Worm (Caenorhabditis elegans): ENCODE results near the gene C50D2.2.
A peak's percentile ranks its signal among the peaks of the same experiment; 100 is the strongest.

Gene C50D2.2

ce11 chrII:75831-76230 is 33.1 kb upstream of the C50D2.2 start:
- TF ChIP-seq ceh-34 (tag; optimal IDR thresholded peaks at IDR 0.05) (peak; percentile 51), tbx-7 (tag; optimal IDR thresholded peaks at IDR 0.05) (no peak), eyg-1 (tag; optimal IDR thresholded peaks at IDR 0.05) (no peak), ceh-24 (tag; optimal IDR thresholded peaks at IDR 0.05) (no peak), sox-2 (GFP tag; IDR thresholded peaks at IDR 0.05) (no peak), ceh-14 (tag; optimal IDR thresholded peaks at IDR 0.05) (no peak), lin-11 (tag; optimal IDR thresholded peaks at IDR 0.05) (no peak), hlh-30 (tag; optimal IDR thresholded peaks at IDR 0.05; ENCODE audit: insufficient read depth) (no peak)

- no peak for TF ChIP-seq pqm-1 (tag; optimal IDR thresholded peaks at IDR 0.05)
- TF ChIP-seq K02D7.2 (tag; optimal IDR thresholded peaks at IDR 0.05), result no peak
- TF ChIP-seq syd-9 (tag; optimal IDR thresholded peaks at IDR 0.05), result no peak
- no peak for TF ChIP-seq fkh-10 (GFP tag; optimal IDR thresholded peaks at IDR 0.05)
- TF ChIP-seq unc-55 (GFP tag; optimal IDR thresholded peaks at IDR 0.05), result no peak
- no peak for TF ChIP-seq unc-42 (tag; optimal IDR thresholded peaks at IDR 0.05)
- no peak for TF ChIP-seq elt-2 (tag; optimal IDR thresholded peaks at IDR 0.05)
- no peak for TF ChIP-seq ceh-18 (tag; optimal IDR thresholded peaks at IDR 0.05)
- TF ChIP-seq dmd-4 (tag; optimal IDR thresholded peaks at IDR 0.05; ENCODE audit: borderline replicate concordance), result no peak
- TF ChIP-seq lin-11 (tag; optimal IDR thresholded peaks at IDR 0.05), result no peak
- TF ChIP-seq eyg-1 (tag; optimal IDR thresholded peaks at IDR 0.05), result no peak
- TF ChIP-seq ceh-9 (tag; optimal IDR thresholded peaks at IDR 0.05), result no peak
- TF ChIP-seq elt-4 (tag; optimal IDR thresholded peaks at IDR 0.05), result no peak
- no peak for TF ChIP-seq hlh-30 (tag; optimal IDR thresholded peaks at IDR 0.05; ENCODE audit: insufficient read depth)
Observed at ce11 chrII:76662-77061, 32.3 kb upstream of the C50D2.2 start.

- TF ChIP-seq hlh-15 (tag; optimal IDR thresholded peaks at IDR 0.05) (no peak), ceh-14 (tag; optimal IDR thresholded peaks at IDR 0.05) (no peak), eyg-1 (tag; optimal IDR thresholded peaks at IDR 0.05) (no peak), lim-6 (tag; optimal IDR thresholded peaks at IDR 0.05) (no peak), C38D4.7 (GFP tag; optimal IDR thresholded peaks at IDR 0.05) (no peak), ceh-31 (tag; optimal IDR thresholded peaks at IDR 0.05) (no peak), sox-2 (GFP tag; IDR thresholded peaks at IDR 0.05) (no peak), pha-2 (tag; optimal IDR thresholded peaks at IDR 0.05) (no peak), madf-2 (tag; optimal IDR thresholded peaks at IDR 0.05) (no peak), unc-55 (GFP tag; optimal IDR thresholded peaks at IDR 0.05) (no peak), ceh-48 (tag; optimal IDR thresholded peaks at IDR 0.05) (no peak), pqm-1 (tag; optimal IDR thresholded peaks at IDR 0.05) (no peak), hlh-6 (tag; optimal IDR thresholded peaks at IDR 0.05) (no peak), K09A11.1 (tag; optimal IDR thresholded peaks at IDR 0.05; ENCODE audit: insufficient read depth) (no peak), ets-4 (tag; optimal IDR thresholded peaks at IDR 0.05) (no peak), K02D7.2 (tag; optimal IDR thresholded peaks at IDR 0.05) (no peak), ceh-18 (tag; optimal IDR thresholded peaks at IDR 0.05) (no peak)
Observed at ce11 chrII:79166-79565, 29.8 kb upstream of the C50D2.2 start, which contains the start of gene C23H3.9. C23H3.9 (minus strand) TSS chrII:79266.

- no peak for TF ChIP-seq dmd-4 (tag; optimal IDR thresholded peaks at IDR 0.05; ENCODE audit: borderline replicate concordance)
- TF ChIP-seq ceh-2 (tag; optimal IDR thresholded peaks at IDR 0.05), result no peak
- TF ChIP-seq che-1 (tag; optimal IDR thresholded peaks at IDR 0.05), result no peak
- no peak for TF ChIP-seq sox-4 (tag; optimal IDR thresholded peaks at IDR 0.05)
- TF ChIP-seq madf-2 (tag; optimal IDR thresholded peaks at IDR 0.05), result no peak
Observed at ce11 chrII:84134-84533, 24.8 kb upstream of the C50D2.2 start, which contains the start of gene C50D2.6. C50D2.6 (plus strand) TSS chrII:84434.

ce11 chrII:86794-87193 is 22.2 kb upstream of the C50D2.2 start:
- TF ChIP-seq tbx-7 (tag; optimal IDR thresholded peaks at IDR 0.05), result no peak
- TF ChIP-seq pha-4 (tag; optimal IDR thresholded peaks at IDR 0.05), result no peak
- TF ChIP-seq T23F11.4 (GFP tag; optimal IDR thresholded peaks at IDR 0.05), result no peak
- TF ChIP-seq hlh-13 (GFP tag; optimal IDR thresholded peaks at IDR 0.05), result no peak
- TF ChIP-seq ceh-22 (tag; optimal IDR thresholded peaks at IDR 0.05), result no peak
- TF ChIP-seq fkh-6 (tag; optimal IDR thresholded peaks at IDR 0.05), result no peak
- TF ChIP-seq C38D4.7 (GFP tag; optimal IDR thresholded peaks at IDR 0.05), result no peak
- no peak for TF ChIP-seq ceh-30 (tag; optimal IDR thresholded peaks at IDR 0.05)
- TF ChIP-seq ahr-1 (tag; optimal IDR thresholded peaks at IDR 0.05), result no peak
- no peak for TF ChIP-seq ztf-16 (tag; optimal IDR thresholded peaks at IDR 0.05)
- no peak for TF ChIP-seq C08G9.2 (tag; optimal IDR thresholded peaks at IDR 0.05)
- no peak for TF ChIP-seq ets-4 (tag; optimal IDR thresholded peaks at IDR 0.05)
- TF ChIP-seq unc-42 (tag; optimal IDR thresholded peaks at IDR 0.05), result no peak
- TF ChIP-seq elt-4 (tag; optimal IDR thresholded peaks at IDR 0.05), result no peak
- no peak for TF ChIP-seq K09A11.1 (tag; optimal IDR thresholded peaks at IDR 0.05; ENCODE audit: insufficient read depth)
- TF ChIP-seq hlh-6 (tag; optimal IDR thresholded peaks at IDR 0.05), result no peak
- TF ChIP-seq syd-9 (tag; optimal IDR thresholded peaks at IDR 0.05), result no peak
- no peak for TF ChIP-seq npax-4 (tag; optimal IDR thresholded peaks at IDR 0.05)
- no peak for TF ChIP-seq unc-3 (GFP tag; conservative IDR thresholded peaks at IDR 0.05)
- no peak for TF ChIP-seq unc-3 (tag; optimal IDR thresholded peaks at IDR 0.05)
- no peak for TF ChIP-seq ceh-18 (tag; optimal IDR thresholded peaks at IDR 0.05)

Measured in whole organism, late embryonic.